Worm (Caenorhabditis elegans) whole organism, L4 larva: Measurements from ENCODE around the gene gldi-10.

Experiments
- D1046.2 ChIP-seq: fragments of 200-800 bp; sonication (Bioruptor generic); IDR thresholded peaks from 2 replicates; pipeline ENCODE4 v1.3.6; 2022; ENCODE audit warnings: missing genetic modification characterization, missing compliant biosample characterization
- F37D6.2 ChIP-seq: sonication (generic microtip); optimal IDR thresholded peaks from 2 replicates; lab custom pipeline; 2016; ENCODE audit warnings: mild to moderate bottlenecking, missing genetic modification characterization, missing compliant biosample characterization
- F44E2.7 ChIP-seq: fragments of 200-800 bp; sonication (Bioruptor generic); IDR thresholded peaks from 2 replicates; pipeline ENCODE4 v2.1.2; 2022; ENCODE audit warnings: missing genetic modification characterization, missing compliant biosample characterization
- R02D3.7 ChIP-seq: fragments of 150-350 bp; sonication (generic microtip); optimal IDR thresholded peaks from 3 replicates; lab custom pipeline; 2014; ENCODE audit warnings: missing biosample characterization, missing genetic modification characterization
- Y75B8A.6 ChIP-seq: fragments of 200-800 bp; sonication (Bioruptor generic); IDR thresholded peaks from 2 replicates; pipeline ENCODE4 v1.3.6; 2022; ENCODE audit warnings: missing genetic modification reagents, missing genetic modification characterization, missing compliant biosample characterization
- ama-1 ChIP-seq: fragments of 150-350 bp; optimal IDR thresholded peaks from 2 replicates; lab custom pipeline; 2014; ENCODE audit warnings: inconsistent platforms, mixed read lengths
- ceh-28 ChIP-seq: fragments of 150-350 bp; optimal IDR thresholded peaks from 2 replicates; lab custom pipeline; 2014; ENCODE audit warnings: missing biosample characterization, missing genetic modification reagents, missing genetic modification characterization
- ceh-32 ChIP-seq: sonication (generic microtip); optimal IDR thresholded peaks from 2 replicates; lab custom pipeline; 2016; ENCODE audit warnings: mild to moderate bottlenecking, missing genetic modification characterization, missing compliant biosample characterization; ENCODE audit not compliant: poor library complexity
- ces-1 ChIP-seq: fragments of 150-350 bp; sonication (generic microtip); optimal IDR thresholded peaks from 4 replicates; lab custom pipeline; 2014; ENCODE audit warnings: missing biosample characterization, missing genetic modification reagents, missing genetic modification characterization
- ctbp-1 ChIP-seq: fragments of 200-800 bp; sonication (Bioruptor generic); IDR thresholded peaks from 2 replicates; pipeline ENCODE4 v1.3.6; 2022; ENCODE audit warnings: missing genetic modification reagents, missing genetic modification characterization, missing compliant biosample characterization
- daf-16 ChIP-seq, 3 experiments: sonication (generic microtip); optimal IDR thresholded peaks; 2 replicates each; lab custom pipeline; 2016 to 2017; ENCODE audit warnings: missing genetic modification characterization in 3 of 3, missing genetic modification reagents in 3 of 3, mild to moderate bottlenecking in 2 of 3, missing compliant biosample characterization in 2 of 3, missing biosample characterization in 1 of 3, moderate library complexity in 1 of 3
- daf-19 ChIP-seq: fragments of 200-800 bp; sonication (Bioruptor generic); conservative IDR thresholded peaks from 2 replicates; pipeline ENCODE4 v1.3.6; 2022; ENCODE audit warnings: missing genetic modification characterization, missing compliant biosample characterization
- daf-8 ChIP-seq: fragments of 200-800 bp; sonication (Bioruptor generic); IDR thresholded peaks from 2 replicates; pipeline ENCODE4 v1.3.6; 2022; ENCODE audit warnings: missing genetic modification characterization, missing compliant biosample characterization
- dmd-6 ChIP-seq: fragments of 200-800 bp; sonication (Bioruptor generic); IDR thresholded peaks from 2 replicates; pipeline ENCODE4 v1.3.6; 2022; ENCODE audit warnings: missing genetic modification reagents, missing genetic modification characterization, missing compliant biosample characterization
- dve-1 ChIP-seq: sonication (generic microtip); optimal IDR thresholded peaks from 2 replicates; lab custom pipeline; 2017; ENCODE audit warnings: antibody characterized with exemption, mild to moderate bottlenecking, missing genetic modification characterization, missing compliant biosample characterization; ENCODE audit not compliant: insufficient read depth
- egl-27 ChIP-seq: sonication (generic microtip); optimal IDR thresholded peaks from 3 replicates; lab custom pipeline; 2017; ENCODE audit warnings: missing biosample characterization, missing genetic modification reagents, missing genetic modification characterization
- fkh-10 ChIP-seq: fragments of 150-350 bp; optimal IDR thresholded peaks from 2 replicates; lab custom pipeline; 2014; ENCODE audit warnings: missing biosample characterization, missing genetic modification reagents, missing genetic modification characterization
- gei-8 ChIP-seq: fragments of 200-800 bp; sonication (Bioruptor generic); optimal IDR thresholded peaks from 2 replicates; lab custom pipeline; 2018; ENCODE audit warnings: mild to moderate bottlenecking, missing genetic modification characterization, missing compliant biosample characterization
- hlh-11 ChIP-seq: fragments of 200-800 bp; sonication (Bioruptor generic); optimal IDR thresholded peaks from 2 replicates; lab custom pipeline; 2018; ENCODE audit warnings: mild to moderate bottlenecking, missing genetic modification characterization, missing compliant biosample characterization
- hlh-30 ChIP-seq: sonication (generic microtip); optimal IDR thresholded peaks from 2 replicates; lab custom pipeline; 2017; ENCODE audit warnings: antibody characterized with exemption, mild to moderate bottlenecking, missing genetic modification characterization, missing compliant biosample characterization; ENCODE audit not compliant: insufficient read depth
- hmg-1.1 ChIP-seq: fragments of 200-800 bp; sonication (Bioruptor generic); IDR thresholded peaks from 2 replicates; pipeline ENCODE4 v1.3.6; 2022; ENCODE audit warnings: missing genetic modification reagents, missing genetic modification characterization, missing compliant biosample characterization
- jun-1 ChIP-seq: fragments of 150-350 bp; optimal IDR thresholded peaks from 2 replicates; lab custom pipeline; 2014; ENCODE audit warnings: missing biosample characterization, missing genetic modification reagents, missing genetic modification characterization
- lim-7 ChIP-seq: fragments of 200-800 bp; sonication (Bioruptor generic); IDR thresholded peaks from 2 replicates; pipeline ENCODE4 v1.3.6; 2022; ENCODE audit warnings: missing genetic modification characterization, missing compliant biosample characterization
- lin-39 ChIP-seq: fragments of 150-350 bp; optimal IDR thresholded peaks from 2 replicates; lab custom pipeline; 2014; ENCODE audit warnings: missing biosample characterization, missing genetic modification reagents, missing genetic modification characterization
- lir-3 ChIP-seq: sonication (generic microtip); optimal IDR thresholded peaks from 2 replicates; lab custom pipeline; 2016; ENCODE audit warnings: mild to moderate bottlenecking, missing genetic modification characterization, missing compliant biosample characterization
- mxl-3 ChIP-seq: fragments of 200-800 bp; sonication (Bioruptor generic); optimal IDR thresholded peaks from 2 replicates; lab custom pipeline; 2018; ENCODE audit warnings: mild to moderate bottlenecking, missing genetic modification characterization, missing compliant biosample characterization
- nhr-10 ChIP-seq: fragments of 150-350 bp; optimal IDR thresholded peaks from 2 replicates; lab custom pipeline; 2014; ENCODE audit warnings: missing biosample characterization, missing genetic modification characterization
- nhr-111 ChIP-seq: fragments of 200-800 bp; sonication (Bioruptor generic); optimal IDR thresholded peaks from 2 replicates; lab custom pipeline; 2018; ENCODE audit warnings: mild to moderate bottlenecking, missing genetic modification characterization, missing compliant biosample characterization
- nhr-237 ChIP-seq: sonication (generic microtip); optimal IDR thresholded peaks from 2 replicates; lab custom pipeline; 2017; ENCODE audit warnings: missing biosample characterization, missing genetic modification characterization
- nhr-25 ChIP-seq: sonication (generic microtip); optimal IDR thresholded peaks from 2 replicates; lab custom pipeline; 2017; ENCODE audit warnings: missing genetic modification characterization, mild to moderate bottlenecking, missing compliant biosample characterization, antibody characterized with exemption, moderate library complexity, borderline replicate concordance; ENCODE audit not compliant: insufficient read depth
- nhr-28 ChIP-seq: fragments of 150-350 bp; optimal IDR thresholded peaks from 2 replicates; lab custom pipeline; 2014; ENCODE audit warnings: missing biosample characterization, missing genetic modification characterization
- nhr-48 ChIP-seq: sonication (generic microtip); optimal IDR thresholded peaks from 2 replicates; lab custom pipeline; 2016; ENCODE audit warnings: mild to moderate bottlenecking, missing genetic modification characterization, missing compliant biosample characterization
- nhr-6 ChIP-seq: fragments of 150-350 bp; optimal IDR thresholded peaks from 2 replicates; lab custom pipeline; 2014; ENCODE audit warnings: missing biosample characterization, missing genetic modification characterization
- pqm-1 ChIP-seq: sonication (generic microtip); optimal IDR thresholded peaks from 2 replicates; lab custom pipeline; 2017; ENCODE audit warnings: missing biosample characterization, missing genetic modification characterization
- saeg-2 ChIP-seq: fragments of 200-800 bp; sonication (Bioruptor generic); IDR thresholded peaks from 2 replicates; pipeline ENCODE4 v1.3.6; 2022; ENCODE audit warnings: missing genetic modification reagents, missing genetic modification characterization, missing compliant biosample characterization
- snpc-1.2 ChIP-seq: fragments of 200-800 bp; sonication (Bioruptor generic); IDR thresholded peaks from 2 replicates; pipeline ENCODE4 v1.3.6; 2022; ENCODE audit warnings: missing genetic modification reagents, missing genetic modification characterization, missing compliant biosample characterization
- spr-1 ChIP-seq: sonication (generic microtip); optimal IDR thresholded peaks from 2 replicates; lab custom pipeline; 2016; ENCODE audit warnings: mild to moderate bottlenecking, missing genetic modification characterization, missing compliant biosample characterization
- unc-39 ChIP-seq: sonication (generic microtip); optimal IDR thresholded peaks from 2 replicates; lab custom pipeline; 2017; ENCODE audit warnings: missing biosample characterization, missing genetic modification characterization
- unc-62 ChIP-seq, 3 experiments: fragments of 150-350 bp in 1 of 3; sonication (generic microtip); optimal IDR thresholded peaks in 2 of 3; peaks in 1 of 3; 1 replicate in 1 of 3; 2 replicates in 2 of 3; lab custom pipeline; 2014 to 2017; ENCODE audit warnings: missing biosample characterization in 3 of 3, missing genetic modification characterization in 3 of 3, missing genetic modification reagents in 3 of 3, missing genotype in 1 of 3
- vab-7 ChIP-seq: fragments of 200-800 bp; sonication (Bioruptor generic); IDR thresholded peaks from 2 replicates; pipeline ENCODE4 v1.3.6; 2022; ENCODE audit warnings: missing genetic modification reagents, missing genetic modification characterization, missing compliant biosample characterization
- zfp-2 ChIP-seq: sonication (generic microtip); optimal IDR thresholded peaks from 2 replicates; lab custom pipeline; 2016; ENCODE audit warnings: mild to moderate bottlenecking, missing genetic modification characterization, missing compliant biosample characterization
- zfp-3 ChIP-seq: fragments of 200-800 bp; sonication (Bioruptor generic); conservative IDR thresholded peaks from 2 replicates; pipeline ENCODE4 v1.3.6; 2022; ENCODE audit warnings: missing genetic modification reagents, missing genetic modification characterization, missing compliant biosample characterization
- zip-11 ChIP-seq: fragments of 200-800 bp; sonication (Bioruptor generic); IDR thresholded peaks from 2 replicates; pipeline ENCODE4 v1.3.6; 2022; ENCODE audit warnings: missing genetic modification characterization, missing compliant biosample characterization
- zip-2 ChIP-seq: fragments of 150-350 bp; optimal IDR thresholded peaks from 2 replicates; lab custom pipeline; 2014; ENCODE audit warnings: missing biosample characterization, missing genetic modification characterization
- ztf-11 ChIP-seq: fragments of 150-350 bp; optimal IDR thresholded peaks from 2 replicates; lab custom pipeline; 2014; ENCODE audit warnings: missing biosample characterization, missing genetic modification characterization
- ztf-7 ChIP-seq: fragments of 150-350 bp; optimal IDR thresholded peaks from 2 replicates; lab custom pipeline; 2014; ENCODE audit warnings: missing biosample characterization, missing genetic modification characterization

Gene gldi-10

DNA sequence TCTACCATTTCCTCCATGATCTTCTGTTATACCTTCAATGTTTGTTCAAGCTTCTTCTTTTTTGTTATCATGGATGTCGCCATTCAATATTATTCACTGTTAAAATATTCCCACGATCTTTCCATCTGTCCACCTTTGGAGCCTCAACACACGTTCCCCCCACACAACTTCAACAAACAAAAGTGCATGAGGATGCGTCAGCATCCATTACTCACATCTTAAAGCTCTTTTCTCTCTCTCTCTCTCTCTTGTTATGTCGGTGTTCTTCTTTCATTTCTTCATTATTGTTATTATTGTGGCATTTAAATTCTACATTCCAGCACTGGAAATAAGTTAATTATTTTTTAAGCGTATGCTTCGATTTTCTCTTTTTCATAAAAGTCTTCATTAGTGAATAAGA lies 15.0 kb downstream of the gldi-10 start:
- TF ChIP-seq nhr-6 (tag; lab: Kevin White, UChicago), result peak; percentile 57
- TF ChIP-seq ama-1 (lab: Kevin White, UChicago), result no peak
- TF ChIP-seq F37D6.2 (tag; lab: Kevin White, UChicago), result no peak
- TF ChIP-seq dve-1 (tag; lab: Kevin White, UChicago), result peak; percentile 13

DNA sequence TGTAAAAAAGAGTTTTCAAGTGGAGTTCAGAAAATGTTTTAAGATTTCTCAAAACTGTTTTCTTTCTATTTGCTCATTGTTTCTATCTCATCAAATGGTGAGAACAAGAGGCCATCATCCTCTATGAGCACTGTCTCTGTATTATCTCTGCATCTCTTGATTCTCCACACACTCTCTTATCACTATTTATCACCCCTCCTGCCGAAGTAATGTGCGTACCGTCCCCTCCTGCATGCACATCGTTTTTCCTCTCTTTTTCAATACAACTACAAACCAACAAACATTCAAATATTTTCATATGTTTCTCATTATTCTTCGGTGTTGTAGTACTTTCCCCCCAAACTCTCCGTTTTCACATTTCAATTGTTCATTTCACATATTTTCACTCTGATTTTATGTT lies 17.4 kb downstream of the gldi-10 start:
- TF ChIP-seq ceh-28 (no peak), zfp-3 (no peak), hlh-11 (peak; percentile 29), ceh-32 (tag; lab: Kevin White, UChicago) (no peak), zfp-2 (tag; lab: Kevin White, UChicago) (no peak), nhr-25 (tag; lab: Kevin White, UChicago) (no peak), saeg-2 (no peak), mxl-3 (peak; percentile 10), vab-7 (GFP tag; lab: Robert Waterston, UW) (no peak), lim-7 (GFP tag; lab: Robert Waterston, UW) (no peak), zip-2 (tag; lab: Kevin White, UChicago) (no peak), daf-16 (GFP tag; optimal IDR thresholded peaks at IDR 0.05; lab: Kevin White, UChicago) (no peak), daf-16 (tag; optimal IDR thresholded peaks at IDR 0.05; lab: Kevin White, UChicago) (peak; percentile 38), pqm-1 (tag; lab: Kevin White, UChicago) (peak; percentile 73), ztf-7 (tag; lab: Kevin White, UChicago) (no peak), nhr-28 (tag; lab: Kevin White, UChicago) (peak; percentile 80), hmg-1.1 (GFP tag; lab: Robert Waterston, UW) (no peak), lin-39 (tag; lab: Kevin White, UChicago) (no peak), dve-1 (tag; lab: Kevin White, UChicago) (peak; percentile 54), daf-8 (GFP tag; lab: Robert Waterston, UW) (no peak), unc-39 (no peak), F44E2.7 (no peak)

DNA sequence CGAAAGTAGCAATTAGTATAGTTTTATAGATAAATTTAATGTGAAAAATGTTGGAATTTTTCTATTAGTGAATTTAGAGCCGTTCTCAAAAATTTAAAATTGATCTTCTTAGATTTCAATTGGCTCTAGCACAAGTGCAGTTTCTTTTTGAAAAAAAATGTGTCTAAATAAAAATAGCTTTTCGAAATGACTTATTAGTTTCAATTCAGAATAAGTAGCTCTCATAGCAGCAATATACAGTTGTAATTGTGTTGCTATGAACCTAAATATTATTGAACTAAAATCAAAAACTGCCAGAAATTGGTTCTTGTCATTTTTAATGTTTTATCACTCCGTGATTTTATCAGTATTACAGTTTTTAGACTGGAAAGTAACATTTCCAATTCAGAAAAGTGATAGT lies 18.7 kb downstream of the gldi-10 start:
- TF ChIP-seq unc-62 (GFP tag; optimal IDR thresholded peaks at IDR 0.05 in 1 of 2; lab: Kevin White, UChicago) (peak in 1 of 2 experiments; percentile 94), unc-62 (tag; optimal IDR thresholded peaks at IDR 0.05; lab: Kevin White, UChicago) (no peak), lim-7 (GFP tag; lab: Robert Waterston, UW) (no peak), R02D3.7 (tag; lab: Kevin White, UChicago) (no peak), daf-16 (GFP tag; optimal IDR thresholded peaks at IDR 0.05; lab: Kevin White, UChicago) (no peak), daf-16 (tag; optimal IDR thresholded peaks at IDR 0.05; lab: Kevin White, UChicago) (peak; percentile 48)

DNA sequence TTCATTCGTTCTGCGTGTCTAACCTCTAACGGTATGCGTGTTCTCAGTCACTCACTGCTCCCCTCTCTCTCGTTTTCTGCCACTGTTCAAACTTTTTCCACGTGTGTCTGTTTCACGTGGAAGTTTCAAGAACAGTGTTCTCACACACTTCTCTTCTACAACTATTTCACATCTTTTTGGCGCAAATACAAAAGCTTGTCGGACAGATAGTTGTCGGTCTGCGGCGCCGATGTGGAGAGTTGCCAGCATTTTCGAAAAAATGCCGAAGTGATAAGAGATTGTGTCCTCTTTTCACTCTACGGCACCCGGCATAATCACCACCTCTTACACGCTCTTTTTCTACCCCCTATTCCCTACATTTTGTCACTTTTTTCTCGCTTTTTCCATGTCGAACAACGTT lies 19.3 kb downstream of the gldi-10 start:
- TF ChIP-seq spr-1 (tag; lab: Kevin White, UChicago) (no peak), nhr-237 (no peak), zip-11 (no peak), fkh-10 (no peak), Y75B8A.6 (GFP tag; lab: Robert Waterston, UW) (no peak), dmd-6 (GFP tag; lab: Robert Waterston, UW) (peak; percentile 68), snpc-1.2 (GFP tag; lab: Robert Waterston, UW) (no peak), ztf-7 (tag; lab: Kevin White, UChicago) (no peak), gei-8 (GFP tag; lab: Kevin White, UChicago) (no peak), nhr-48 (tag; lab: Kevin White, UChicago) (no peak), nhr-111 (GFP tag; lab: Kevin White, UChicago) (no peak), hlh-30 (tag; lab: Kevin White, UChicago) (peak; percentile 47), egl-27 (tag; lab: Kevin White, UChicago) (no peak), lim-7 (GFP tag; lab: Robert Waterston, UW) (no peak), jun-1 (tag; lab: Kevin White, UChicago) (no peak), daf-19 (GFP tag; lab: Robert Waterston, UW) (no peak), ces-1 (GFP tag; lab: Kevin White, UChicago) (no peak), ztf-11 (tag; lab: Kevin White, UChicago) (no peak), lir-3 (tag; lab: Kevin White, UChicago) (no peak), zip-2 (tag; lab: Kevin White, UChicago) (no peak), nhr-10 (tag; lab: Kevin White, UChicago) (no peak), dve-1 (tag; lab: Kevin White, UChicago) (peak; percentile 15), D1046.2 (GFP tag; lab: Robert Waterston, UW) (no peak), ctbp-1 (GFP tag; lab: Robert Waterston, UW) (no peak)
